Fruit fly (Drosophila melanogaster): Measurements from ENCODE around the gene Wsck.

dm6 chr3R:24626667-24627066 lies 3.2 kb downstream of the Wsck start:
- TF ChIP-seq CTCF (optimal IDR thresholded peaks at IDR 0.05), result no peak
- TF ChIP-seq CG8478 (optimal IDR thresholded peaks at IDR 0.05), result no peak

Data from S2 (cell line).